Fruit fly (Drosophila melanogaster): ENCODE data around the gene CG43814.

DNA sequence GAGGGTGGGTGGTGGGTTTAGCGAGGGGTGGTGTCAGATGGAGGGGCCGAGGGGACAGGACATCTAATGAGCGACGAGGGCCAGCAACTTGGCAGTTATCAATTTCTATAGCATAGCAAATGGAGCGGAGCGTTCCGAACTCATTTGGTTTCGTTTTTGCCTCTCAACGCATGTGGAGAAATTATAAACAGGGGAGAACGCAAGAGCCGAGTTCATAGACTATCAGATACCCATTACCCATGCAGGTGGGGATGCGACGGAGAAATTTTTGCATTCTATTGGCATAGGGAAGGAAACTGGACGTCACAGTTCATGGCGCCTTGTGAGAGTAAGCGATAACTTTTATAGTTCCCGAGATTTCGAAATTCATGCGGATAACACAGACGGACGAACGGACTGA, 47.1 kb upstream of the CG43814 start:
- TF ChIP-seq psq (optimal IDR thresholded peaks at IDR 0.05) (no peak), CG8478 (optimal IDR thresholded peaks at IDR 0.05) (no peak), EcR (GFP tag; optimal IDR thresholded peaks at IDR 0.05) (no peak)
